Worm (Caenorhabditis elegans) whole organism, L4 larva: ENCODE measurements around the gene fil-2.

Source experiments
- D1046.2 ChIP-seq: fragments of 200-800 bp; sonication (Bioruptor generic); IDR thresholded peaks from 2 replicates; pipeline ENCODE4 v1.3.6; 2022; ENCODE audit warnings: missing genetic modification characterization, missing compliant biosample characterization
- F10B5.3 ChIP-seq: sonication (generic microtip); optimal IDR thresholded peaks from 2 replicates; lab custom pipeline; 2016; ENCODE audit warnings: mild to moderate bottlenecking, missing genetic modification characterization, missing compliant biosample characterization
- F37D6.2 ChIP-seq: sonication (generic microtip); optimal IDR thresholded peaks from 2 replicates; lab custom pipeline; 2016; ENCODE audit warnings: mild to moderate bottlenecking, missing genetic modification characterization, missing compliant biosample characterization
- F44E2.7 ChIP-seq: fragments of 200-800 bp; sonication (Bioruptor generic); IDR thresholded peaks from 2 replicates; pipeline ENCODE4 v2.1.2; 2022; ENCODE audit warnings: missing genetic modification characterization, missing compliant biosample characterization
- R02D3.7 ChIP-seq: fragments of 150-350 bp; sonication (generic microtip); optimal IDR thresholded peaks from 3 replicates; lab custom pipeline; 2014; ENCODE audit warnings: missing biosample characterization, missing genetic modification characterization
- T20F7.1 ChIP-seq: fragments of 200-800 bp; sonication (Bioruptor generic); optimal IDR thresholded peaks from 2 replicates; lab custom pipeline; 2018; ENCODE audit warnings: mild to moderate bottlenecking, missing genetic modification characterization, missing compliant biosample characterization
- Y105C5A.15 ChIP-seq: fragments of 200-800 bp; sonication (Bioruptor generic); IDR thresholded peaks from 2 replicates; pipeline ENCODE4 v1.3.6; 2022; ENCODE audit warnings: missing genetic modification characterization, missing compliant biosample characterization
- Y48G9A.11 ChIP-seq: fragments of 200-800 bp; sonication (Bioruptor generic); IDR thresholded peaks from 2 replicates; pipeline ENCODE4 v1.3.6; 2022; ENCODE audit warnings: missing genetic modification reagents, missing genetic modification characterization, missing compliant biosample characterization
- ZK546.5 ChIP-seq, 2 experiments: sonication (generic microtip); optimal IDR thresholded peaks; 2 replicates each; lab custom pipeline; 2017; ENCODE audit warnings: missing biosample characterization in 2 of 2, missing genetic modification characterization in 2 of 2
- ama-1 ChIP-seq: fragments of 150-350 bp; optimal IDR thresholded peaks from 2 replicates; lab custom pipeline; 2014; ENCODE audit warnings: inconsistent platforms, mixed read lengths
- ceh-20 ChIP-seq: fragments of 200-800 bp; sonication (Bioruptor generic); IDR thresholded peaks from 2 replicates; pipeline ENCODE4 v1.3.6; 2022; ENCODE audit warnings: missing genetic modification reagents, missing genetic modification characterization, missing compliant biosample characterization
- ceh-28 ChIP-seq: fragments of 150-350 bp; optimal IDR thresholded peaks from 2 replicates; lab custom pipeline; 2014; ENCODE audit warnings: missing biosample characterization, missing genetic modification reagents, missing genetic modification characterization
- ceh-44 ChIP-seq: fragments of 200-800 bp; sonication (Bioruptor generic); IDR thresholded peaks from 2 replicates; pipeline ENCODE4 v1.3.6; 2022; ENCODE audit warnings: missing genetic modification reagents, missing genetic modification characterization, missing compliant biosample characterization
- ceh-82 ChIP-seq: sonication (generic microtip); optimal IDR thresholded peaks from 2 replicates; lab custom pipeline; 2017; ENCODE audit warnings: missing biosample characterization, missing genetic modification characterization
- cey-2 ChIP-seq: sonication (generic microtip); optimal IDR thresholded peaks from 3 replicates; lab custom pipeline; 2017; ENCODE audit warnings: missing genetic modification characterization, mild to moderate bottlenecking, missing compliant biosample characterization, antibody characterized with exemption, borderline replicate concordance; ENCODE audit not compliant: insufficient read depth
- ctbp-1 ChIP-seq: fragments of 200-800 bp; sonication (Bioruptor generic); IDR thresholded peaks from 2 replicates; pipeline ENCODE4 v1.3.6; 2022; ENCODE audit warnings: missing genetic modification reagents, missing genetic modification characterization, missing compliant biosample characterization
- daf-8 ChIP-seq: fragments of 200-800 bp; sonication (Bioruptor generic); IDR thresholded peaks from 2 replicates; pipeline ENCODE4 v1.3.6; 2022; ENCODE audit warnings: missing genetic modification characterization, missing compliant biosample characterization
- dmd-9 ChIP-seq: fragments of 200-800 bp; sonication (Bioruptor generic); IDR thresholded peaks from 2 replicates; pipeline ENCODE4 v1.3.6; 2022; ENCODE audit warnings: missing genetic modification reagents, missing genetic modification characterization, missing compliant biosample characterization
- dpl-1 ChIP-seq: fragments of 150-350 bp; optimal IDR thresholded peaks from 2 replicates; lab custom pipeline; 2014; ENCODE audit warnings: missing biosample characterization, missing genetic modification reagents, missing genetic modification characterization
- duxl-1 ChIP-seq: sonication (generic microtip); optimal IDR thresholded peaks from 2 replicates; lab custom pipeline; 2016; ENCODE audit warnings: mild to moderate bottlenecking, missing genetic modification characterization, moderate library complexity, missing compliant biosample characterization; ENCODE audit not compliant: poor library complexity
- hif-1 ChIP-seq, 2 experiments: sonication (generic microtip); optimal IDR thresholded peaks; 2 replicates each; lab custom pipeline; 2016 to 2017; ENCODE audit warnings: missing compliant biosample characterization in 2 of 2, missing genetic modification characterization in 2 of 2, missing genetic modification reagents in 2 of 2, missing genotype in 2 of 2, mild to moderate bottlenecking in 1 of 2
- hlh-11 ChIP-seq: fragments of 200-800 bp; sonication (Bioruptor generic); optimal IDR thresholded peaks from 2 replicates; lab custom pipeline; 2018; ENCODE audit warnings: mild to moderate bottlenecking, missing genetic modification characterization, missing compliant biosample characterization
- jun-1 ChIP-seq: fragments of 150-350 bp; optimal IDR thresholded peaks from 2 replicates; lab custom pipeline; 2014; ENCODE audit warnings: missing biosample characterization, missing genetic modification reagents, missing genetic modification characterization
- lin-13 ChIP-seq: fragments of 150-350 bp; optimal IDR thresholded peaks from 2 replicates; lab custom pipeline; 2014; ENCODE audit warnings: missing biosample characterization, missing genetic modification reagents, missing genetic modification characterization
- lin-29 ChIP-seq: fragments of 200-800 bp; sonication (Bioruptor generic); IDR thresholded peaks from 2 replicates; pipeline ENCODE4 v1.3.6; 2022; ENCODE audit warnings: missing genetic modification reagents, missing genetic modification characterization, missing compliant biosample characterization
- lir-3 ChIP-seq: sonication (generic microtip); optimal IDR thresholded peaks from 2 replicates; lab custom pipeline; 2016; ENCODE audit warnings: mild to moderate bottlenecking, missing genetic modification characterization, missing compliant biosample characterization
- mdt-29 ChIP-seq: fragments of 200-800 bp; sonication (Bioruptor generic); IDR thresholded peaks from 2 replicates; pipeline ENCODE4 v1.3.6; 2022; ENCODE audit warnings: missing genetic modification reagents, missing genetic modification characterization, missing compliant biosample characterization
- mep-1 ChIP-seq: fragments of 150-350 bp; sonication (generic microtip); optimal IDR thresholded peaks from 3 replicates; lab custom pipeline; 2014; ENCODE audit warnings: missing biosample characterization, missing genetic modification characterization
- mes-2 ChIP-seq: sonication (generic microtip); optimal IDR thresholded peaks from 2 replicates; lab custom pipeline; 2016; ENCODE audit warnings: missing genotype, mild to moderate bottlenecking, missing genetic modification characterization, missing compliant biosample characterization; ENCODE audit not compliant: poor library complexity, severe bottlenecking
- mxl-2 ChIP-seq: fragments of 200-800 bp; sonication (Bioruptor generic); conservative IDR thresholded peaks from 2 replicates; pipeline ENCODE4 v1.3.6; 2022; ENCODE audit warnings: missing genetic modification reagents, missing genetic modification characterization, missing compliant biosample characterization
- nhr-102 ChIP-seq: sonication (generic microtip); optimal IDR thresholded peaks from 2 replicates; lab custom pipeline; 2016; ENCODE audit warnings: mild to moderate bottlenecking, missing genetic modification characterization, moderate library complexity, missing compliant biosample characterization
- nhr-11 ChIP-seq: fragments of 150-350 bp; optimal IDR thresholded peaks from 2 replicates; lab custom pipeline; 2014; ENCODE audit warnings: missing biosample characterization, missing genetic modification characterization
- nhr-28 ChIP-seq: fragments of 150-350 bp; optimal IDR thresholded peaks from 2 replicates; lab custom pipeline; 2014; ENCODE audit warnings: missing biosample characterization, missing genetic modification characterization
- nhr-41 ChIP-seq: fragments of 200-800 bp; sonication (Bioruptor generic); IDR thresholded peaks from 2 replicates; pipeline ENCODE4 v1.3.6; 2022; ENCODE audit warnings: missing genetic modification reagents, missing genetic modification characterization, missing compliant biosample characterization
- nhr-6 ChIP-seq: fragments of 150-350 bp; optimal IDR thresholded peaks from 2 replicates; lab custom pipeline; 2014; ENCODE audit warnings: missing biosample characterization, missing genetic modification characterization
- pqm-1 ChIP-seq: sonication (generic microtip); optimal IDR thresholded peaks from 2 replicates; lab custom pipeline; 2017; ENCODE audit warnings: missing biosample characterization, missing genetic modification characterization
- rbr-2 ChIP-seq: sonication (generic microtip); optimal IDR thresholded peaks from 2 replicates; lab custom pipeline; 2016; ENCODE audit warnings: missing genotype, missing genetic modification characterization, missing compliant biosample characterization
- saeg-2 ChIP-seq: fragments of 200-800 bp; sonication (Bioruptor generic); IDR thresholded peaks from 2 replicates; pipeline ENCODE4 v1.3.6; 2022; ENCODE audit warnings: missing genetic modification reagents, missing genetic modification characterization, missing compliant biosample characterization
- sdz-12 ChIP-seq: fragments of 200-800 bp; sonication (Bioruptor generic); optimal IDR thresholded peaks from 2 replicates; lab custom pipeline; 2018; ENCODE audit warnings: mild to moderate bottlenecking, missing genetic modification characterization, missing compliant biosample characterization
- set-16 ChIP-seq: fragments of 200-800 bp; sonication (Bioruptor generic); IDR thresholded peaks from 2 replicates; pipeline ENCODE4 v1.3.6; 2022; ENCODE audit warnings: missing genetic modification reagents, missing genetic modification characterization, missing compliant biosample characterization
- snpc-1.2 ChIP-seq: fragments of 200-800 bp; sonication (Bioruptor generic); IDR thresholded peaks from 2 replicates; pipeline ENCODE4 v1.3.6; 2022; ENCODE audit warnings: missing genetic modification reagents, missing genetic modification characterization, missing compliant biosample characterization
- spr-1 ChIP-seq: sonication (generic microtip); optimal IDR thresholded peaks from 2 replicates; lab custom pipeline; 2016; ENCODE audit warnings: mild to moderate bottlenecking, missing genetic modification characterization, missing compliant biosample characterization
- spr-3 ChIP-seq: fragments of 200-800 bp; sonication (Bioruptor generic); optimal IDR thresholded peaks from 2 replicates; lab custom pipeline; 2018; ENCODE audit warnings: mild to moderate bottlenecking, missing genetic modification characterization, missing compliant biosample characterization
- tag-97 ChIP-seq: fragments of 200-800 bp; sonication (Bioruptor generic); IDR thresholded peaks from 2 replicates; pipeline ENCODE4 v1.3.6; 2022; ENCODE audit warnings: missing genetic modification characterization, missing compliant biosample characterization
- tra-1 ChIP-seq: fragments of 200-800 bp; sonication (Bioruptor generic); IDR thresholded peaks from 2 replicates; pipeline ENCODE4 v1.3.6; 2022; ENCODE audit warnings: missing genetic modification reagents, missing genetic modification characterization, missing compliant biosample characterization
- unc-39 ChIP-seq: sonication (generic microtip); optimal IDR thresholded peaks from 2 replicates; lab custom pipeline; 2017; ENCODE audit warnings: missing biosample characterization, missing genetic modification characterization
- unc-62 ChIP-seq, 3 experiments: fragments of 150-350 bp in 1 of 3; sonication (generic microtip); optimal IDR thresholded peaks in 2 of 3; peaks in 1 of 3; 1 replicate in 1 of 3; 2 replicates in 2 of 3; lab custom pipeline; 2014 to 2017; ENCODE audit warnings: missing biosample characterization in 3 of 3, missing genetic modification characterization in 3 of 3, missing genetic modification reagents in 3 of 3, missing genotype in 1 of 3
- vab-7 ChIP-seq: fragments of 200-800 bp; sonication (Bioruptor generic); IDR thresholded peaks from 2 replicates; pipeline ENCODE4 v1.3.6; 2022; ENCODE audit warnings: missing genetic modification reagents, missing genetic modification characterization, missing compliant biosample characterization
- zag-1 ChIP-seq: fragments of 150-350 bp; optimal IDR thresholded peaks from 2 replicates; lab custom pipeline; 2014; ENCODE audit warnings: missing biosample characterization, missing genetic modification characterization

Gene fil-2

ce11 chrV:6275209-6275608, 3.6 kb upstream of the fil-2 start (continued):
- no peak for TF ChIP-seq mxl-2 (GFP tag; lab: Robert Waterston, UW)
- peak; percentile 24 for TF ChIP-seq lin-13 (GFP tag; lab: Kevin White, UChicago)
- TF ChIP-seq dmd-9, result no peak
- peak in 1 of 2 experiments; percentile 94 for TF ChIP-seq unc-62 (GFP tag; optimal IDR thresholded peaks at IDR 0.05 in 1 of 2; lab: Kevin White, UChicago)
- TF ChIP-seq unc-62 (tag; optimal IDR thresholded peaks at IDR 0.05; lab: Kevin White, UChicago), result no peak
- TF ChIP-seq tag-97 (GFP tag; lab: Robert Waterston, UW), result no peak
- TF ChIP-seq lin-29 (GFP tag; lab: Robert Waterston, UW), result no peak
- no peak for TF ChIP-seq ctbp-1 (GFP tag; lab: Robert Waterston, UW)
- TF ChIP-seq duxl-1 (tag; lab: Kevin White, UChicago), result no peak
- no peak for TF ChIP-seq F10B5.3 (tag; lab: Kevin White, UChicago)
- no peak for TF ChIP-seq sdz-12 (GFP tag; lab: Kevin White, UChicago)
- no peak for TF ChIP-seq nhr-41 (GFP tag; lab: Robert Waterston, UW)
- TF ChIP-seq daf-8 (GFP tag; lab: Robert Waterston, UW), result no peak
- no peak for TF ChIP-seq spr-1
- TF ChIP-seq Y105C5A.15 (GFP tag; lab: Robert Waterston, UW), result no peak
- TF ChIP-seq dpl-1 (GFP tag; lab: Kevin White, UChicago), result no peak
- no peak for TF ChIP-seq F37D6.2 (tag; lab: Kevin White, UChicago)
- TF ChIP-seq ceh-20 (GFP tag; lab: Robert Waterston, UW), result no peak
- no peak for TF ChIP-seq hif-1 (tag; optimal IDR thresholded peaks at IDR 0.05; lab: Kevin White, UChicago)
- no peak for TF ChIP-seq lir-3 (tag; lab: Kevin White, UChicago)
- TF ChIP-seq F44E2.7 (GFP tag; lab: Robert Waterston, UW), result no peak
- TF ChIP-seq tra-1 (GFP tag; lab: Robert Waterston, UW), result peak; percentile 65; the same call in 1 of the 2 replicates
- no peak for TF ChIP-seq ceh-28 (tag; lab: Kevin White, UChicago)

- TF ChIP-seq zag-1 (no peak), ceh-82 (tag; lab: Kevin White, UChicago) (no peak), set-16 (GFP tag; lab: Robert Waterston, UW) (no peak), hlh-11 (peak; percentile 93), lin-13 (GFP tag; lab: Kevin White, UChicago) (peak; percentile 1), jun-1 (tag; lab: Kevin White, UChicago) (no peak), ama-1 (peak; percentile 95), nhr-102 (tag; lab: Kevin White, UChicago) (peak; percentile 56), daf-8 (GFP tag; lab: Robert Waterston, UW) (no peak), ceh-44 (GFP tag; lab: Robert Waterston, UW) (no peak), mdt-29 (GFP tag; lab: Robert Waterston, UW) (no peak), mep-1 (tag; lab: Kevin White, UChicago) (peak; percentile 60), nhr-6 (tag; lab: Kevin White, UChicago) (no peak), saeg-2 (GFP tag; lab: Robert Waterston, UW) (no peak), spr-3 (GFP tag; lab: Kevin White, UChicago) (no peak), mes-2 (tag; lab: Kevin White, UChicago) (peak; percentile 31), cey-2 (tag; lab: Kevin White, UChicago) (no peak), D1046.2 (no peak), F37D6.2 (tag; lab: Kevin White, UChicago) (no peak), snpc-1.2 (GFP tag; lab: Robert Waterston, UW) (no peak), Y48G9A.11 (no peak), T20F7.1 (GFP tag; lab: Kevin White, UChicago) (peak; percentile 45), Y105C5A.15 (GFP tag; lab: Robert Waterston, UW) (no peak), nhr-28 (tag; lab: Kevin White, UChicago) (peak; percentile 93), ZK546.5 (tag; optimal IDR thresholded peaks at IDR 0.05; lab: Kevin White, UChicago) (no peak), ctbp-1 (GFP tag; lab: Robert Waterston, UW) (no peak), unc-39 (tag; lab: Kevin White, UChicago) (no peak), ceh-28 (tag; lab: Kevin White, UChicago) (no peak), pqm-1 (tag; lab: Kevin White, UChicago) (peak; percentile 97), rbr-2 (tag; lab: Kevin White, UChicago) (no peak), vab-7 (no peak), F44E2.7 (GFP tag; lab: Robert Waterston, UW) (no peak), nhr-11 (tag; lab: Kevin White, UChicago) (peak; percentile 1), R02D3.7 (no peak)
These were observed 2.6 kb upstream of the fil-2 start, which contains the start of gene F31F7.1 for ce11 chrV:6276205-6276604. Gene F31F7.1, plus strand, starts transcription at chrV:6276439.
